Worm (Caenorhabditis elegans) whole organism, mixed stage, embryonic: ENCODE data around the gene C55B6.5.

Experiments used
- bed-3 ChIP-seq: fragments of 200-800 bp; sonication (Bioruptor generic); optimal IDR thresholded peaks from 3 replicates; lab custom pipeline; 2018; ENCODE audit warnings: mild to moderate bottlenecking, missing genetic modification characterization, moderate library complexity, missing compliant biosample characterization
- elt-3 ChIP-seq: fragments of 150-350 bp; optimal IDR thresholded peaks from 2 replicates; lab custom pipeline; 2014; ENCODE audit warnings: missing biosample characterization, missing genetic modification characterization
- ham-2 ChIP-seq: fragments of 200-800 bp; sonication (Bioruptor generic); optimal IDR thresholded peaks from 2 replicates; lab custom pipeline; 2018; ENCODE audit warnings: mild to moderate bottlenecking, missing genetic modification characterization, missing compliant biosample characterization
- lin-13 ChIP-seq: fragments of 150-350 bp; optimal IDR thresholded peaks from 2 replicates; lab custom pipeline; 2014; ENCODE audit warnings: missing biosample characterization, missing genetic modification characterization
- nhr-237 ChIP-seq: fragments of 150-350 bp; optimal IDR thresholded peaks from 2 replicates; lab custom pipeline; 2014; ENCODE audit warnings: missing biosample characterization, missing genetic modification characterization
- nhr-28 ChIP-seq: fragments of 150-350 bp; optimal IDR thresholded peaks from 2 replicates; lab custom pipeline; 2014; ENCODE audit warnings: missing biosample characterization, missing genetic modification characterization
- nhr-76 ChIP-seq: sonication (generic microtip); optimal IDR thresholded peaks from 2 replicates; lab custom pipeline; 2017; ENCODE audit warnings: missing biosample characterization, missing genetic modification characterization
- pha-4 ChIP-seq: fragments of 150-350 bp; optimal IDR thresholded peaks from 2 replicates; lab custom pipeline; 2018; ENCODE audit warnings: missing biosample characterization, missing genetic modification reagents, missing genetic modification characterization
- snpc-4 ChIP-seq: fragments of 150-350 bp; optimal IDR thresholded peaks from 2 replicates; lab custom pipeline; 2014; ENCODE audit warnings: missing biosample characterization, missing genetic modification characterization
- unc-39 ChIP-seq: fragments of 150-350 bp; optimal IDR thresholded peaks from 2 replicates; lab custom pipeline; 2014; ENCODE audit warnings: missing biosample characterization, missing genetic modification characterization
- unc-62 ChIP-seq: fragments of 150-350 bp; optimal IDR thresholded peaks from 2 replicates; lab custom pipeline; 2014; ENCODE audit warnings: missing biosample characterization, missing genetic modification reagents, missing genetic modification characterization
- zip-8 ChIP-seq: fragments of 150-350 bp; optimal IDR thresholded peaks from 2 replicates; lab custom pipeline; 2014; ENCODE audit warnings: missing biosample characterization, missing genetic modification characterization

DNA sequence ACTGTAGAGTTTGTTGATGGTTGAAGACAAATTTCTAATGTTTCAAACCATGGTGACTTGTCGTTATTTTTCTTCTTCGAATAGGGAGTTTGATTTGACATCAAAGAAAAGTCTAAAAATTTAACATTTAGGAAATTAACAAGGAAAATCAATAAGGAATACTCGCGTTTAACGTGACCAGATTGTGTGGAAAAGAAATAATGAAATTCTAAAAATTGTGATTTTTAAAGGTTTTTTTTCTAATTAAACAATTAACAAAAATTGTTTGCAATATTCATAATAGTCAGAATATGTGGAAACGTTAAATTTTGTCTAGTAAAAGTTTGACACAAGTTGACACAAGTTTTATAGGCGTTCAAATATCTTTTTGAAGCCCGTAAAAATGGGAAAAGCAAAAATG lies 17.5 kb downstream of the C55B6.5 start, which contains the start of gene C55B6.4:
- TF ChIP-seq nhr-237 (tag; lab: Kevin White, UChicago) (no peak), nhr-28 (tag; lab: Kevin White, UChicago) (no peak), pha-4 (tag; lab: Kevin White, UChicago) (no peak), unc-39 (no peak), elt-3 (tag; lab: Kevin White, UChicago) (no peak), bed-3 (GFP tag; lab: Kevin White, UChicago) (no peak), ham-2 (no peak), snpc-4 (tag; lab: Kevin White, UChicago) (no peak), zip-8 (tag; lab: Kevin White, UChicago) (no peak), lin-13 (tag; lab: Kevin White, UChicago) (no peak), nhr-76 (no peak), unc-62 (no peak)
